Worm (Caenorhabditis elegans): ENCODE measurements around the gene F38B2.2.

Gene F38B2.2

ce11 chrX:11279276-11279675, at the start of gene F38B2.2:
F38B2.2 (minus strand) TSS chrX:11279376.
- TF ChIP-seq aly-1 (tag; optimal IDR thresholded peaks at IDR 0.05) (no peak), scrt-1 (GFP tag; IDR thresholded peaks at IDR 0.05) (no peak), F13C5.2 (tag; optimal IDR thresholded peaks at IDR 0.05) (no peak), tbx-11 (GFP tag; IDR thresholded peaks at IDR 0.05) (no peak), ceh-36 (tag; optimal IDR thresholded peaks at IDR 0.05) (no peak), ets-7 (tag; optimal IDR thresholded peaks at IDR 0.05) (no peak), flt-1 (GFP tag; IDR thresholded peaks at IDR 0.05) (no peak), sea-1 (GFP tag; conservative IDR thresholded peaks at IDR 0.05) (no peak), hmg-4 (GFP tag; optimal IDR thresholded peaks at IDR 0.05) (no peak), pes-1 (GFP tag; IDR thresholded peaks at IDR 0.05) (no peak), B0310.2 (tag; optimal IDR thresholded peaks at IDR 0.05) (no peak), tra-4 (tag; optimal IDR thresholded peaks at IDR 0.05) (no peak)

ce11 chrX:11328710-11329109, 49.5 kb upstream of the F38B2.2 start:
- TF ChIP-seq sea-1 (GFP tag; conservative IDR thresholded peaks at IDR 0.05) (no peak), tbx-11 (GFP tag; IDR thresholded peaks at IDR 0.05) (no peak), F13C5.2 (tag; optimal IDR thresholded peaks at IDR 0.05) (no peak), tra-4 (tag; optimal IDR thresholded peaks at IDR 0.05) (no peak), scrt-1 (GFP tag; IDR thresholded peaks at IDR 0.05) (no peak), ceh-36 (tag; optimal IDR thresholded peaks at IDR 0.05) (no peak), ceh-13 (GFP tag; optimal IDR thresholded peaks at IDR 0.05) (no peak), pes-1 (GFP tag; IDR thresholded peaks at IDR 0.05) (no peak), ama-1 (optimal IDR thresholded peaks at IDR 0.05) (no peak), hmg-4 (GFP tag; optimal IDR thresholded peaks at IDR 0.05) (no peak), aly-1 (tag; optimal IDR thresholded peaks at IDR 0.05) (no peak), B0310.2 (tag; optimal IDR thresholded peaks at IDR 0.05) (no peak), hnd-1 (tag; optimal IDR thresholded peaks at IDR 0.05) (no peak), flt-1 (GFP tag; IDR thresholded peaks at IDR 0.05) (no peak), ets-7 (tag; optimal IDR thresholded peaks at IDR 0.05) (no peak), tbx-37 (GFP tag; conservative IDR thresholded peaks at IDR 0.05) (no peak), hmbx-1 (tag; optimal IDR thresholded peaks at IDR 0.05) (no peak)

ce11 chrX:11326827-11327226, 47.7 kb upstream of the F38B2.2 start, which contains the start of gene ZK455.5:
ZK455.5 (minus strand) TSS chrX:11326927.
- TF ChIP-seq tbx-11 (GFP tag; IDR thresholded peaks at IDR 0.05), result no peak

- TF ChIP-seq hmg-4 (GFP tag; optimal IDR thresholded peaks at IDR 0.05) (no peak), pes-1 (GFP tag; IDR thresholded peaks at IDR 0.05) (no peak), ets-7 (tag; optimal IDR thresholded peaks at IDR 0.05) (no peak), scrt-1 (GFP tag; IDR thresholded peaks at IDR 0.05) (no peak), flt-1 (GFP tag; IDR thresholded peaks at IDR 0.05) (no peak), tbx-11 (GFP tag; IDR thresholded peaks at IDR 0.05) (no peak), aly-1 (tag; optimal IDR thresholded peaks at IDR 0.05) (no peak), tra-4 (tag; optimal IDR thresholded peaks at IDR 0.05) (no peak), sea-1 (GFP tag; conservative IDR thresholded peaks at IDR 0.05) (no peak), ceh-13 (GFP tag; optimal IDR thresholded peaks at IDR 0.05) (no peak), hmbx-1 (tag; optimal IDR thresholded peaks at IDR 0.05) (no peak), tbx-37 (GFP tag; conservative IDR thresholded peaks at IDR 0.05) (no peak), B0310.2 (tag; optimal IDR thresholded peaks at IDR 0.05) (no peak), F13C5.2 (tag; optimal IDR thresholded peaks at IDR 0.05) (no peak), ceh-36 (tag; optimal IDR thresholded peaks at IDR 0.05) (no peak)
Measured at ce11 chrX:11324240-11324639, 45.1 kb upstream of the F38B2.2 start, which contains the start of gene asm-2. asm-2 (minus strand) TSS chrX:11324251.

- TF ChIP-seq tbx-37 (GFP tag; conservative IDR thresholded peaks at IDR 0.05), result no peak
- no peak for TF ChIP-seq hnd-1 (tag; optimal IDR thresholded peaks at IDR 0.05)
- TF ChIP-seq aly-1 (tag; optimal IDR thresholded peaks at IDR 0.05), result no peak
- TF ChIP-seq F13C5.2 (tag; optimal IDR thresholded peaks at IDR 0.05), result no peak
- no peak for TF ChIP-seq scrt-1 (GFP tag; IDR thresholded peaks at IDR 0.05)
- no peak for TF ChIP-seq sea-1 (GFP tag; conservative IDR thresholded peaks at IDR 0.05)
- no peak for TF ChIP-seq ceh-13 (GFP tag; optimal IDR thresholded peaks at IDR 0.05)
- TF ChIP-seq ets-7 (tag; optimal IDR thresholded peaks at IDR 0.05), result no peak
- TF ChIP-seq ceh-36 (tag; optimal IDR thresholded peaks at IDR 0.05), result no peak
- TF ChIP-seq ama-1 (optimal IDR thresholded peaks at IDR 0.05), result no peak
Measured at ce11 chrX:11323225-11323624, 44.0 kb upstream of the F38B2.2 start.

- TF ChIP-seq aly-1 (tag; optimal IDR thresholded peaks at IDR 0.05), result no peak
- TF ChIP-seq scrt-1 (GFP tag; IDR thresholded peaks at IDR 0.05), result no peak
- TF ChIP-seq tbx-37 (GFP tag; conservative IDR thresholded peaks at IDR 0.05), result no peak
- TF ChIP-seq ama-1 (optimal IDR thresholded peaks at IDR 0.05), result no peak
- TF ChIP-seq B0310.2 (tag; optimal IDR thresholded peaks at IDR 0.05), result no peak
Measured at ce11 chrX:11317939-11318338, 38.8 kb upstream of the F38B2.2 start, which contains the start of gene hizr-1. hizr-1 (plus strand) TSS chrX:11318278.

- TF ChIP-seq B0310.2 (tag; optimal IDR thresholded peaks at IDR 0.05), result no peak
- TF ChIP-seq tbx-11 (GFP tag; IDR thresholded peaks at IDR 0.05), result no peak
- TF ChIP-seq aly-1 (tag; optimal IDR thresholded peaks at IDR 0.05), result no peak
- TF ChIP-seq sea-1 (GFP tag; conservative IDR thresholded peaks at IDR 0.05), result no peak
- TF ChIP-seq hnd-1 (tag; optimal IDR thresholded peaks at IDR 0.05), result no peak
- no peak for TF ChIP-seq F13C5.2 (tag; optimal IDR thresholded peaks at IDR 0.05)
- no peak for TF ChIP-seq ama-1 (optimal IDR thresholded peaks at IDR 0.05)
- TF ChIP-seq ceh-36 (tag; optimal IDR thresholded peaks at IDR 0.05), result no peak
- TF ChIP-seq hmg-4 (GFP tag; optimal IDR thresholded peaks at IDR 0.05), result no peak
- no peak for TF ChIP-seq tbx-37 (GFP tag; conservative IDR thresholded peaks at IDR 0.05)
- TF ChIP-seq scrt-1 (GFP tag; IDR thresholded peaks at IDR 0.05), result no peak
- no peak for TF ChIP-seq ets-7 (tag; optimal IDR thresholded peaks at IDR 0.05)
- no peak for TF ChIP-seq flt-1 (GFP tag; IDR thresholded peaks at IDR 0.05)
- TF ChIP-seq hmbx-1 (tag; optimal IDR thresholded peaks at IDR 0.05), result no peak
- no peak for TF ChIP-seq ceh-13 (GFP tag; optimal IDR thresholded peaks at IDR 0.05)
- no peak for TF ChIP-seq pes-1 (GFP tag; IDR thresholded peaks at IDR 0.05)
Measured at ce11 chrX:11316750-11317149, 37.6 kb upstream of the F38B2.2 start, which contains the start of gene nlp-57. nlp-57 (plus strand) TSS chrX:11317050.

- no peak for TF ChIP-seq ets-7 (tag; optimal IDR thresholded peaks at IDR 0.05)
- no peak for TF ChIP-seq sea-1 (GFP tag; conservative IDR thresholded peaks at IDR 0.05)
- no peak for TF ChIP-seq tbx-37 (GFP tag; conservative IDR thresholded peaks at IDR 0.05)
- no peak for TF ChIP-seq hnd-1 (tag; optimal IDR thresholded peaks at IDR 0.05)
- TF ChIP-seq ceh-13 (GFP tag; optimal IDR thresholded peaks at IDR 0.05), result no peak
- no peak for TF ChIP-seq tra-4 (tag; optimal IDR thresholded peaks at IDR 0.05)
- no peak for TF ChIP-seq ceh-36 (tag; optimal IDR thresholded peaks at IDR 0.05)
- no peak for TF ChIP-seq hmbx-1 (tag; optimal IDR thresholded peaks at IDR 0.05)
- TF ChIP-seq flt-1 (GFP tag; IDR thresholded peaks at IDR 0.05), result no peak
- no peak for TF ChIP-seq hmg-4 (GFP tag; optimal IDR thresholded peaks at IDR 0.05)
- TF ChIP-seq aly-1 (tag; optimal IDR thresholded peaks at IDR 0.05), result no peak
- TF ChIP-seq F13C5.2 (tag; optimal IDR thresholded peaks at IDR 0.05), result no peak
- no peak for TF ChIP-seq tbx-11 (GFP tag; IDR thresholded peaks at IDR 0.05)
- TF ChIP-seq scrt-1 (GFP tag; IDR thresholded peaks at IDR 0.05), result no peak
- no peak for TF ChIP-seq B0310.2 (tag; optimal IDR thresholded peaks at IDR 0.05)
- TF ChIP-seq ama-1 (optimal IDR thresholded peaks at IDR 0.05), result no peak
- TF ChIP-seq pes-1 (GFP tag; IDR thresholded peaks at IDR 0.05), result no peak
Measured at ce11 chrX:11315392-11315791, 36.2 kb upstream of the F38B2.2 start, which contains the start of gene F08G12.11. F08G12.11 (minus strand) TSS chrX:11315572.

Measured in whole organism, early embryonic.